Fruit fly (Drosophila melanogaster): ENCODE data around the gene CG42570.

The CG42570 gene

dm6 chr3L:15703330-15704119 is 14.1 kb upstream of the CG42570 start:
- TF ChIP-seq dmrt93B (GFP tag; optimal IDR thresholded peaks at IDR 0.05): no peak

DNA sequence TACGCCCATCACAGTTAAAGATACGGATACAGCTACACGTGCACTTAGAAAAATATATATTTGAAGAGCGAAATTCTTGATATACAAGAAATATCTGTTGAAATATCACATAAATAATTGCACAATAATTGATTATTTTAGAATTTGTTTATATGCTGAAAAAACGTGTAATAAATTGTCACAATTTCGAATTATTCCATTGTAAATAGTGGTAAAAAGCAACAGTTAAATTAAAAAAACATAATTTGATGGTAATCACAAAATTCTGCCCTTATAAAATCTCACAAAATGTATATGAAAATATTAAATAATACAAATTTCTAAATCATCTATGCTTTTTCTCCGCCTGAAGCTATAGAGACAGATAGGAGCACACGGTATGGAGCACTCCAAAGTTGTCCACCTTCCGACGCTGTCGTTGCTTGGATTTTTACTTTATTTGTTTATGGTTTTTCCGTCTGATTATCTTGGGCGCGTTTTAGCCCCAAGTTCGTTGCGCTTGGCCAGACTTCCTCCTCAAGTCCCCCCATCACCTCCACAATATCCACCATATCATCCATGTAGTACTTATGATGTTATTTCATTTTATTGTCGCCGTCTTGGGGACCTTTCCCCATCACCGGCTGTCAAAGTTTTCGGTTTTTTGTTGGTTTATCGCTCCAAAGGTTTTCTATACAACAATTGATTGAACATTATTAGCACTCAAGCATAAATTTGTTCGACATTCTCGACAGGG is 13.2 kb upstream of the CG42570 start:
- TF ChIP-seq dsf (GFP tag; optimal IDR thresholded peaks at IDR 0.05; ENCODE audit: borderline replicate concordance): no peak
- no peak for TF ChIP-seq dmrt93B (GFP tag; optimal IDR thresholded peaks at IDR 0.05)
- TF ChIP-seq fru (GFP tag; optimal IDR thresholded peaks at IDR 0.05): no peak
- no peak for TF ChIP-seq Hnf4 (GFP tag; optimal IDR thresholded peaks at IDR 0.05)
- TF ChIP-seq tai (GFP tag; optimal IDR thresholded peaks at IDR 0.05): no peak
- TF ChIP-seq HLH106 (tag; optimal IDR thresholded peaks at IDR 0.05): no peak
- TF ChIP-seq Dfd (GFP tag; optimal IDR thresholded peaks at IDR 0.05): no peak
- no peak for TF ChIP-seq Jra (GFP tag; optimal IDR thresholded peaks at IDR 0.05)
- no peak for TF ChIP-seq rgr (GFP tag; optimal IDR thresholded peaks at IDR 0.05)
- peak in 1 of 2 experiments; percentile 18 for TF ChIP-seq foxo (GFP tag; optimal IDR thresholded peaks at IDR 0.05)
- no peak for TF ChIP-seq Myc (optimal IDR thresholded peaks at IDR 0.05)
- no peak for TF ChIP-seq CG9705 (GFP tag; optimal IDR thresholded peaks at IDR 0.05)
- TF ChIP-seq N (GFP tag; optimal IDR thresholded peaks at IDR 0.05): no peak
- TF ChIP-seq usp (GFP tag; optimal IDR thresholded peaks at IDR 0.05): no peak
- no peak for TF ChIP-seq brk (GFP tag; optimal IDR thresholded peaks at IDR 0.05)
- TF ChIP-seq Hr83 (GFP tag; optimal IDR thresholded peaks at IDR 0.05; ENCODE audit: poor library complexity, severe bottlenecking): no peak
- TF ChIP-seq CrebA (GFP tag; optimal IDR thresholded peaks at IDR 0.05; ENCODE audit: borderline replicate concordance): no peak
- TF ChIP-seq Sp1 (GFP tag; optimal IDR thresholded peaks at IDR 0.05): peak; percentile 7
- peak; percentile 24 for TF ChIP-seq psq (GFP tag; optimal IDR thresholded peaks at IDR 0.05)
- no peak for TF ChIP-seq woc (GFP tag; optimal IDR thresholded peaks at IDR 0.05)
- no peak for TF ChIP-seq br (GFP tag; optimal IDR thresholded peaks at IDR 0.05)
- TF ChIP-seq h (GFP tag; optimal IDR thresholded peaks at IDR 0.05): peak; percentile 2
- TF ChIP-seq ey (GFP tag; optimal IDR thresholded peaks at IDR 0.05): no peak
- TF ChIP-seq GATAd (GFP tag; optimal IDR thresholded peaks at IDR 0.05): no peak
- peak; percentile 16 for TF ChIP-seq sv (GFP tag; optimal IDR thresholded peaks at IDR 0.05)
- TF ChIP-seq pan (optimal IDR thresholded peaks at IDR 0.05): no peak
- TF ChIP-seq lola (GFP tag; optimal IDR thresholded peaks at IDR 0.05): no peak
- peak; percentile 48 for TF ChIP-seq OdsH (GFP tag; optimal IDR thresholded peaks at IDR 0.05)
- TF ChIP-seq Abd-B (GFP tag; optimal IDR thresholded peaks at IDR 0.05): no peak
- TF ChIP-seq Rel (GFP tag; optimal IDR thresholded peaks at IDR 0.05): no peak
- no peak for TF ChIP-seq Rel (tag; optimal IDR thresholded peaks at IDR 0.05)
- no peak for TF ChIP-seq jim (GFP tag; optimal IDR thresholded peaks at IDR 0.05)
- TF ChIP-seq Hr78 (GFP tag; optimal IDR thresholded peaks at IDR 0.05): no peak
- TF ChIP-seq dl (GFP tag; optimal IDR thresholded peaks at IDR 0.05; ENCODE audit: insufficient read depth in 1 of 2, partially characterized antibody in 2 of 2): no peak
- TF ChIP-seq Mio (GFP tag; optimal IDR thresholded peaks at IDR 0.05): no peak
- TF ChIP-seq Vsx2 (GFP tag; optimal IDR thresholded peaks at IDR 0.05; ENCODE audit: partially characterized antibody): no peak
- TF ChIP-seq CG32264 (GFP tag; optimal IDR thresholded peaks at IDR 0.05): no peak

DNA sequence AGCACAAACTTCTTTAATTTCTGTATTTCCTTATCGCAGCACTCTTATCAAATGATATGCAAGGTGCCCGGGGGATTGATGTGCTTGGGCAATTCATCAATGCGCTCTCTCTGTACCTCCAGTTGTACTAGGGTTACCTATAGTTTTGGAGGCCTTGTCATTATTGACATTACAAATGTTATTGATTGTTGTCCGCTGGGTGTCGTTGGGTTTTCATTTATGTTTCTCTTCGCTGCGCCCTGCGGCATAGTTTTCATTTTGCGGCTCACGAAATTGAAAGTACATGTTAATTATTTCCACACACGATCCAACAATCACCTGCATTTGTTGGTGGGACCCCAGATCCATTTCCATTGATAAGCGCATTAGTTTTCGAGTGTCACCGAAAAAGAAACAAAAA is 11.4 kb upstream of the CG42570 start:
- TF ChIP-seq ey (GFP tag; optimal IDR thresholded peaks at IDR 0.05) (no peak), woc (GFP tag; optimal IDR thresholded peaks at IDR 0.05) (no peak), br (GFP tag; optimal IDR thresholded peaks at IDR 0.05) (no peak), Dif (GFP tag; optimal IDR thresholded peaks at IDR 0.05; ENCODE audit: partially characterized antibody) (no peak), fru (GFP tag; optimal IDR thresholded peaks at IDR 0.05) (no peak), psq (GFP tag; optimal IDR thresholded peaks at IDR 0.05) (no peak), dl (GFP tag; optimal IDR thresholded peaks at IDR 0.05; ENCODE audit: insufficient read depth in 1 of 2, partially characterized antibody in 2 of 2) (no peak)
